Worm (Caenorhabditis elegans) whole organism, L2 larva: ENCODE measurements around the gene nhr-235.
A peak's percentile ranks its signal among the peaks of the same experiment; 100 is the strongest.

ENCODE experiments used
- C34F6.9 ChIP-seq: fragments of 150-350 bp; optimal IDR thresholded peaks from 2 replicates; lab custom pipeline; 2014; ENCODE audit warnings: missing biosample characterization, missing genetic modification characterization
- F13H6.1 ChIP-seq: sonication (generic microtip); optimal IDR thresholded peaks from 2 replicates; lab custom pipeline; 2016; ENCODE audit warnings: missing genetic modification characterization, missing compliant biosample characterization
- R02D3.7 ChIP-seq: fragments of 150-350 bp; optimal IDR thresholded peaks from 2 replicates; lab custom pipeline; 2014; ENCODE audit warnings: missing biosample characterization, missing genetic modification characterization
- Y55F3AM.14 ChIP-seq: fragments of 200-800 bp; sonication (Bioruptor generic); optimal IDR thresholded peaks from 2 replicates; lab custom pipeline; 2018; ENCODE audit warnings: mild to moderate bottlenecking, missing genetic modification characterization, missing compliant biosample characterization
- ZK546.5 ChIP-seq: sonication (generic microtip); optimal IDR thresholded peaks from 2 replicates; lab custom pipeline; 2017; ENCODE audit warnings: missing biosample characterization, missing genetic modification characterization
- alr-1 ChIP-seq: fragments of 150-350 bp; optimal IDR thresholded peaks from 2 replicates; lab custom pipeline; 2014; ENCODE audit warnings: missing biosample characterization, missing genetic modification characterization
- aly-2 ChIP-seq: fragments of 150-350 bp; optimal IDR thresholded peaks from 2 replicates; lab custom pipeline; 2014; ENCODE audit warnings: missing biosample characterization, missing genetic modification characterization
- ama-1 ChIP-seq: fragments of 150-350 bp; optimal IDR thresholded peaks from 2 replicates; lab custom pipeline; 2018; ENCODE audit warnings: inconsistent platforms
- blmp-1 ChIP-seq: sonication (generic microtip); optimal IDR thresholded peaks from 2 replicates; lab custom pipeline; 2017; ENCODE audit warnings: missing genetic modification characterization, mild to moderate bottlenecking, missing compliant biosample characterization, antibody characterized with exemption, moderate library complexity; ENCODE audit not compliant: insufficient read depth
- ceh-16 ChIP-seq: fragments of 150-350 bp; optimal IDR thresholded peaks from 2 replicates; lab custom pipeline; 2014; ENCODE audit warnings: missing biosample characterization, missing genetic modification characterization
- ceh-82 ChIP-seq: fragments of 150-350 bp; optimal IDR thresholded peaks from 2 replicates; lab custom pipeline; 2014; ENCODE audit warnings: missing biosample characterization, missing genetic modification characterization
- crh-2 ChIP-seq: sonication (generic microtip); optimal IDR thresholded peaks from 2 replicates; lab custom pipeline; 2017; ENCODE audit warnings: missing biosample characterization, missing genetic modification characterization
- dmd-4 ChIP-seq: sonication (generic microtip); optimal IDR thresholded peaks from 2 replicates; lab custom pipeline; 2017; ENCODE audit warnings: missing biosample characterization, missing genetic modification characterization
- egl-27 ChIP-seq: sonication (generic microtip); optimal IDR thresholded peaks from 3 replicates; lab custom pipeline; 2017; ENCODE audit warnings: missing biosample characterization, missing genetic modification reagents, missing genetic modification characterization
- elt-1 ChIP-seq: fragments of 150-350 bp; optimal IDR thresholded peaks from 2 replicates; lab custom pipeline; 2014; ENCODE audit warnings: missing biosample characterization, missing genetic modification characterization
- elt-3 ChIP-seq: sonication (generic microtip); optimal IDR thresholded peaks from 2 replicates; lab custom pipeline; 2017; ENCODE audit warnings: missing biosample characterization, missing genetic modification characterization
- fos-1 ChIP-seq: fragments of 150-350 bp; optimal IDR thresholded peaks from 2 replicates; lab custom pipeline; 2014; ENCODE audit warnings: missing biosample characterization, missing genetic modification characterization
- gmeb-1 ChIP-seq: fragments of 150-350 bp; optimal IDR thresholded peaks from 2 replicates; lab custom pipeline; 2014; ENCODE audit warnings: missing biosample characterization, missing genetic modification characterization
- lin-11 ChIP-seq: fragments of 150-350 bp; sonication (generic microtip); optimal IDR thresholded peaks from 2 replicates; lab custom pipeline; 2014; ENCODE audit warnings: missing biosample characterization, missing genetic modification characterization, inconsistent platforms, mixed read lengths
- lin-13 ChIP-seq: fragments of 150-350 bp; optimal IDR thresholded peaks from 2 replicates; lab custom pipeline; 2014; ENCODE audit warnings: missing biosample characterization, missing genetic modification reagents, missing genetic modification characterization
- lin-39 ChIP-seq: fragments of 150-350 bp; optimal IDR thresholded peaks from 2 replicates; lab custom pipeline; 2014; ENCODE audit warnings: missing biosample characterization, missing genetic modification reagents, missing genetic modification characterization
- lsy-2 ChIP-seq, 2 experiments: fragments of 150-350 bp in 1 of 2; sonication (generic microtip) in 1 of 2; optimal IDR thresholded peaks; 2 replicates each; lab custom pipeline; 2014 to 2017; ENCODE audit warnings: missing biosample characterization in 2 of 2, missing genetic modification characterization in 2 of 2
- mab-5 ChIP-seq: fragments of 150-350 bp; optimal IDR thresholded peaks from 2 replicates; lab custom pipeline; 2014; ENCODE audit warnings: missing biosample characterization, missing genetic modification characterization
- mbf-1 ChIP-seq: sonication (generic microtip); optimal IDR thresholded peaks from 2 replicates; lab custom pipeline; 2017; ENCODE audit warnings: missing biosample characterization, missing genetic modification characterization
- mdl-1 ChIP-seq, 2 experiments: fragments of 150-350 bp in 1 of 2; sonication (generic microtip) in 1 of 2; optimal IDR thresholded peaks; 2 replicates each; lab custom pipeline; 2017; ENCODE audit warnings: missing biosample characterization in 2 of 2, missing genetic modification characterization in 2 of 2
- nhr-10 ChIP-seq: sonication (generic microtip); optimal IDR thresholded peaks from 2 replicates; lab custom pipeline; 2017; ENCODE audit warnings: missing biosample characterization, missing genetic modification characterization
- nhr-11 ChIP-seq: fragments of 150-350 bp; optimal IDR thresholded peaks from 2 replicates; lab custom pipeline; 2014; ENCODE audit warnings: missing biosample characterization, missing genetic modification characterization
- nhr-12 ChIP-seq: fragments of 150-350 bp; optimal IDR thresholded peaks from 2 replicates; lab custom pipeline; 2014; ENCODE audit warnings: missing biosample characterization, missing genetic modification characterization
- nhr-129 ChIP-seq: fragments of 150-350 bp; optimal IDR thresholded peaks from 2 replicates; lab custom pipeline; 2014; ENCODE audit warnings: missing biosample characterization, missing genetic modification characterization
- nhr-21 ChIP-seq: fragments of 150-350 bp; optimal IDR thresholded peaks from 2 replicates; lab custom pipeline; 2014; ENCODE audit warnings: missing biosample characterization, missing genetic modification characterization
- nhr-23 ChIP-seq: fragments of 150-350 bp; optimal IDR thresholded peaks from 2 replicates; lab custom pipeline; 2014; ENCODE audit warnings: missing biosample characterization, missing genetic modification reagents, missing genetic modification characterization
- nhr-237 ChIP-seq: fragments of 150-350 bp; optimal IDR thresholded peaks from 2 replicates; lab custom pipeline; 2014; ENCODE audit warnings: missing biosample characterization, missing genetic modification characterization
- nhr-25 ChIP-seq: fragments of 150-350 bp; sonication (generic microtip); optimal IDR thresholded peaks from 3 replicates; lab custom pipeline; 2014; ENCODE audit warnings: missing biosample characterization, missing genetic modification characterization
- nhr-6 ChIP-seq: fragments of 150-350 bp; optimal IDR thresholded peaks from 2 replicates; lab custom pipeline; 2014; ENCODE audit warnings: missing biosample characterization, missing genetic modification characterization
- nhr-77 ChIP-seq: fragments of 150-350 bp; optimal IDR thresholded peaks from 2 replicates; lab custom pipeline; 2014; ENCODE audit warnings: missing biosample characterization, missing genetic modification characterization
- peb-1 ChIP-seq: fragments of 150-350 bp; optimal IDR thresholded peaks from 2 replicates; lab custom pipeline; 2014; ENCODE audit warnings: missing biosample characterization, missing genetic modification characterization
- sem-4 ChIP-seq: fragments of 150-350 bp; optimal IDR thresholded peaks from 2 replicates; lab custom pipeline; 2014; ENCODE audit warnings: missing biosample characterization, missing genetic modification reagents, missing genetic modification characterization
- skn-1 ChIP-seq: sonication (generic microtip); optimal IDR thresholded peaks from 2 replicates; lab custom pipeline; 2017; ENCODE audit warnings: missing biosample characterization, missing genetic modification characterization
- sma-3 ChIP-seq: sonication (generic microtip); optimal IDR thresholded peaks from 2 replicates; lab custom pipeline; 2016; ENCODE audit warnings: missing genetic modification reagents, missing genetic modification characterization, missing compliant biosample characterization
- sma-9 ChIP-seq, 2 experiments: fragments of 150-350 bp in 1 of 2; sonication (generic microtip) in 1 of 2; optimal IDR thresholded peaks; 2 replicates each; lab custom pipeline; 2014 to 2016; ENCODE audit warnings: missing genetic modification characterization in 2 of 2, mild to moderate bottlenecking in 1 of 2, missing biosample characterization in 1 of 2, missing compliant biosample characterization in 1 of 2, missing genetic modification reagents in 1 of 2, moderate library complexity in 1 of 2
- snpc-4 ChIP-seq: fragments of 150-350 bp; optimal IDR thresholded peaks from 2 replicates; lab custom pipeline; 2014; ENCODE audit warnings: missing biosample characterization, missing genetic modification characterization
- unc-39 ChIP-seq: fragments of 150-350 bp; optimal IDR thresholded peaks from 2 replicates; lab custom pipeline; 2014; ENCODE audit warnings: missing biosample characterization, missing genetic modification characterization
- unc-55 ChIP-seq: fragments of 150-350 bp; sonication (generic microtip); optimal IDR thresholded peaks from 3 replicates; lab custom pipeline; 2014; ENCODE audit warnings: missing biosample characterization, missing genetic modification reagents, missing genetic modification characterization
- unc-62 ChIP-seq: fragments of 150-350 bp; optimal IDR thresholded peaks from 2 replicates; lab custom pipeline; 2014; ENCODE audit warnings: missing biosample characterization, missing genetic modification reagents, missing genetic modification characterization
- zag-1 ChIP-seq: fragments of 150-350 bp; optimal IDR thresholded peaks from 2 replicates; lab custom pipeline; 2014; ENCODE audit warnings: missing biosample characterization, missing genetic modification characterization
- ztf-1 ChIP-seq: fragments of 200-800 bp; sonication (Bioruptor generic); conservative IDR thresholded peaks from 2 replicates; pipeline ENCODE4 v1.3.6; 2022; ENCODE audit warnings: missing genetic modification characterization, missing compliant biosample characterization
- ztf-11 ChIP-seq: sonication (generic microtip); optimal IDR thresholded peaks from 2 replicates; lab custom pipeline; 2017; ENCODE audit warnings: missing biosample characterization, missing genetic modification characterization
- ztf-4 ChIP-seq: fragments of 150-350 bp; optimal IDR thresholded peaks from 2 replicates; lab custom pipeline; 2014; ENCODE audit warnings: missing biosample characterization, missing genetic modification characterization

nhr-235 gene

ce11 chrII:12677975-12678866 lies 37.8 kb downstream of the nhr-235 start:
- no peak for TF ChIP-seq mbf-1 (tag; lab: Kevin White, UChicago)
- TF ChIP-seq nhr-11: no peak
- TF ChIP-seq ztf-11: no peak
- peak; percentile 80 for TF ChIP-seq sma-3 (GFP tag; lab: Kevin White, UChicago)
- peak; percentile 66 for TF ChIP-seq fos-1 (tag; lab: Kevin White, UChicago)
- no peak for TF ChIP-seq elt-3 (tag; lab: Kevin White, UChicago)
- TF ChIP-seq unc-55 (GFP tag; lab: Kevin White, UChicago): peak; percentile 93
- TF ChIP-seq peb-1: no peak
- no peak for TF ChIP-seq nhr-6
- TF ChIP-seq Y55F3AM.14 (GFP tag; lab: Kevin White, UChicago): peak; percentile 22
- no peak for TF ChIP-seq nhr-12 (tag; lab: Kevin White, UChicago)
- TF ChIP-seq ZK546.5 (tag; lab: Kevin White, UChicago): no peak
- TF ChIP-seq lin-39 (tag; lab: Kevin White, UChicago): no peak
- no peak for TF ChIP-seq ama-1 (lab: Kevin White, UChicago)
- TF ChIP-seq lin-11 (tag; lab: Kevin White, UChicago): no peak
- TF ChIP-seq nhr-23 (tag; lab: Kevin White, UChicago): no peak
- peak; percentile 75 for TF ChIP-seq F13H6.1 (tag; lab: Kevin White, UChicago)
- TF ChIP-seq skn-1 (tag; lab: Kevin White, UChicago): no peak
- TF ChIP-seq nhr-129 (tag; lab: Kevin White, UChicago): peak; percentile 59
- peak; percentile 43 for TF ChIP-seq sem-4 (tag; lab: Kevin White, UChicago)
- no peak for TF ChIP-seq mdl-1 (tag; optimal IDR thresholded peaks at IDR 0.05; lab: Kevin White, UChicago)
- TF ChIP-seq zag-1 (tag; lab: Kevin White, UChicago): no peak
- no peak for TF ChIP-seq egl-27
- peak; percentile 56 for TF ChIP-seq nhr-21 (tag; lab: Kevin White, UChicago)
- no peak for TF ChIP-seq ceh-16 (tag; lab: Kevin White, UChicago)
- peak; percentile 87 for TF ChIP-seq gmeb-1
- TF ChIP-seq nhr-25 (tag; lab: Kevin White, UChicago): peak; percentile 75
- no peak for TF ChIP-seq nhr-10 (tag; lab: Kevin White, UChicago)
- peak; percentile 96 for TF ChIP-seq C34F6.9 (tag; lab: Kevin White, UChicago)
- TF ChIP-seq snpc-4 (tag; lab: Kevin White, UChicago): peak; percentile 51
- TF ChIP-seq ztf-4: peak; percentile 30
- TF ChIP-seq blmp-1 (tag; lab: Kevin White, UChicago): no peak
- TF ChIP-seq crh-2: peak; percentile 83
- peak; percentile 83 for TF ChIP-seq sma-9 (GFP tag; optimal IDR thresholded peaks at IDR 0.05; lab: Kevin White, UChicago)
- no peak for TF ChIP-seq sma-9 (tag; optimal IDR thresholded peaks at IDR 0.05; lab: Kevin White, UChicago)
- TF ChIP-seq aly-2 (tag; lab: Kevin White, UChicago): no peak
- TF ChIP-seq R02D3.7 (tag; lab: Kevin White, UChicago): peak; percentile 44
- TF ChIP-seq lin-13 (GFP tag; lab: Kevin White, UChicago): peak; percentile 81
- peak; percentile 8 for TF ChIP-seq nhr-77
- no peak for TF ChIP-seq dmd-4
- TF ChIP-seq elt-1 (tag; lab: Kevin White, UChicago): no peak
- TF ChIP-seq unc-62: no peak
- peak; percentile 57 for TF ChIP-seq mab-5
- TF ChIP-seq lsy-2 (tag; optimal IDR thresholded peaks at IDR 0.05; lab: Kevin White, UChicago): peak; percentile 59 to 87
- TF ChIP-seq nhr-237 (tag; lab: Kevin White, UChicago): no peak
- no peak for TF ChIP-seq ztf-1 (GFP tag; lab: Robert Waterston, UW)
- TF ChIP-seq alr-1 (tag; lab: Kevin White, UChicago): no peak
- no peak for TF ChIP-seq ceh-82 (tag; lab: Kevin White, UChicago)
- TF ChIP-seq unc-39 (tag; lab: Kevin White, UChicago): no peak
